Worm (Caenorhabditis elegans) whole organism, L4 larva: ENCODE results near the gene clec-138.

Experiments used
- D1046.2 ChIP-seq: fragments of 200-800 bp; sonication (Bioruptor generic); IDR thresholded peaks from 2 replicates; pipeline ENCODE4 v1.3.6; 2022; ENCODE audit warnings: missing genetic modification characterization, missing compliant biosample characterization
- F26F4.8 ChIP-seq: fragments of 200-800 bp; sonication (Bioruptor generic); conservative IDR thresholded peaks from 2 replicates; pipeline ENCODE4 v1.3.6; 2022; ENCODE audit warnings: missing genetic modification characterization, missing compliant biosample characterization
- Y48G9A.11 ChIP-seq: fragments of 200-800 bp; sonication (Bioruptor generic); IDR thresholded peaks from 2 replicates; pipeline ENCODE4 v1.3.6; 2022; ENCODE audit warnings: missing genetic modification reagents, missing genetic modification characterization, missing compliant biosample characterization
- ceh-82 ChIP-seq: sonication (generic microtip); optimal IDR thresholded peaks from 2 replicates; lab custom pipeline; 2017; ENCODE audit warnings: missing biosample characterization, missing genetic modification characterization
- dmd-6 ChIP-seq: fragments of 200-800 bp; sonication (Bioruptor generic); IDR thresholded peaks from 2 replicates; pipeline ENCODE4 v1.3.6; 2022; ENCODE audit warnings: missing genetic modification reagents, missing genetic modification characterization, missing compliant biosample characterization
- fos-1 ChIP-seq: fragments of 150-350 bp; optimal IDR thresholded peaks from 2 replicates; lab custom pipeline; 2014; ENCODE audit warnings: missing biosample characterization, missing genetic modification characterization
- lin-13 ChIP-seq: fragments of 150-350 bp; optimal IDR thresholded peaks from 2 replicates; lab custom pipeline; 2014; ENCODE audit warnings: missing biosample characterization, missing genetic modification reagents, missing genetic modification characterization
- lin-39 ChIP-seq: fragments of 150-350 bp; optimal IDR thresholded peaks from 2 replicates; lab custom pipeline; 2014; ENCODE audit warnings: missing biosample characterization, missing genetic modification reagents, missing genetic modification characterization
- pha-4 ChIP-seq, 2 experiments: fragments of 150-350 bp in 1 of 2; fragments of 200-800 bp in 1 of 2; sonication (Bioruptor generic) in 1 of 2; IDR thresholded peaks in 1 of 2; optimal IDR thresholded peaks in 1 of 2; 2 replicates each; pipeline versions ENCODE4 v1.3.6 to Lab custom; 2014 to 2022; ENCODE audit warnings: missing genetic modification characterization in 2 of 2, missing genetic modification reagents in 2 of 2, missing biosample characterization in 1 of 2, missing compliant biosample characterization in 1 of 2
- unc-39 ChIP-seq: sonication (generic microtip); optimal IDR thresholded peaks from 2 replicates; lab custom pipeline; 2017; ENCODE audit warnings: missing biosample characterization, missing genetic modification characterization
- zfp-2 ChIP-seq: sonication (generic microtip); optimal IDR thresholded peaks from 2 replicates; lab custom pipeline; 2016; ENCODE audit warnings: mild to moderate bottlenecking, missing genetic modification characterization, missing compliant biosample characterization
- zfp-3 ChIP-seq: fragments of 200-800 bp; sonication (Bioruptor generic); conservative IDR thresholded peaks from 2 replicates; pipeline ENCODE4 v1.3.6; 2022; ENCODE audit warnings: missing genetic modification reagents, missing genetic modification characterization, missing compliant biosample characterization

ce11 chrII:4571112-4571511 lies 48.5 kb downstream of the clec-138 start:
- TF ChIP-seq zfp-3 (no peak), lin-39 (tag; lab: Kevin White, UChicago) (no peak), pha-4 (GFP tag; IDR thresholded peaks at IDR 0.05; lab: Robert Waterston, UW) (no peak), pha-4 (tag; optimal IDR thresholded peaks at IDR 0.05; lab: Kevin White, UChicago) (no peak), lin-13 (no peak), Y48G9A.11 (GFP tag; lab: Robert Waterston, UW) (no peak), dmd-6 (GFP tag; lab: Robert Waterston, UW) (no peak), F26F4.8 (GFP tag; lab: Robert Waterston, UW) (no peak), zfp-2 (tag; lab: Kevin White, UChicago) (no peak), fos-1 (tag; lab: Kevin White, UChicago) (no peak), ceh-82 (tag; lab: Kevin White, UChicago) (no peak), unc-39 (tag; lab: Kevin White, UChicago) (no peak), D1046.2 (GFP tag; lab: Robert Waterston, UW) (no peak)
